Worm (Caenorhabditis elegans): ENCODE measurements around the gene ZK596.3.

DNA sequence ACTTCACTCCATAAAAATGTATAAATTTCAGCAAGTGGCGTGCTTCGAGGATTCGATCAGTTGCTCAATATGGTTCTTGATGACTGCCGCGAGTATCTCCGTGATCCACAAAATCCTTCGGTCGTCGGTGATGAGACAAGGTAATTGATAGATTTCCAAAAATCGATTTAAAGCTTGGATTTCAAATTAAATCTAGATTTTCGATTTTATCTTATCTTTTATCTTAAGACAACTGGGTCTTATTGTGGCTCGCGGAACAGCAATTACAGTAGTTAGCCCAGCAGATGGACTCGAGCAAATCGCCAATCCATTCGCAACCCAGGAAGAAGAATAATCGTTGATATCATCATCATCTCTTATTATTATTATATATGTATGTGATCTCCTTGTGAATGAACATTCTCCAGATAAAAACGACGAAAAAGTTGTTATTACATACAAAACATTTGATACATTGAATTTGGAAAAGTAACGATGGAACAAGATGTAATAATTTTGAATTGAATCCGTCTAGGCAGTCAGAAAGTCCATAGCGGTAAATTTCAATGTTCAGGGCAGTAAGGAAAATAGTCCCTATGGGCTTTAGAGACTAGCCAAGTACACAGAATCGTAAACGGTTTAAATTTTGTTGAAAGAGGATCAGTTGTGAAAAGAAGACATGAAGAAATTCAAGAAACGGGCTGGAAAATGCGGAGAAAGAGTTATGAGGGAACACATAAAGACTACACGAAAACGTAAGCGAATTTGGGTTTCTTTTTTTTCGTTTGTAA is 29.8 kb upstream of the ZK596.3 start:
- no peak for TF ChIP-seq ces-1 (GFP tag; optimal IDR thresholded peaks at IDR 0.05)
- TF ChIP-seq nhr-28 (tag; optimal IDR thresholded peaks at IDR 0.05) = no peak
- TF ChIP-seq flh-1 (GFP tag; optimal IDR thresholded peaks at IDR 0.05) = no peak
- TF ChIP-seq nhr-76 (tag; optimal IDR thresholded peaks at IDR 0.05) = no peak
- no peak for TF ChIP-seq snpc-4 (tag; optimal IDR thresholded peaks at IDR 0.05)
- no peak for TF ChIP-seq unc-62 (GFP tag; optimal IDR thresholded peaks at IDR 0.05)
- TF ChIP-seq pha-4 (tag; optimal IDR thresholded peaks at IDR 0.05) = no peak
- TF ChIP-seq mls-2 (tag; optimal IDR thresholded peaks at IDR 0.05) = no peak
- TF ChIP-seq elt-3 (tag; optimal IDR thresholded peaks at IDR 0.05) = no peak
